Worm (Caenorhabditis elegans) whole organism, L3 larva: ENCODE results near the gene C06E8.5.

Experiments used
- R02D3.7 ChIP-seq: fragments of 150-350 bp; optimal IDR thresholded peaks from 2 replicates; lab custom pipeline; 2014; ENCODE audit warnings: missing biosample characterization, missing genetic modification characterization
- ZK546.5 ChIP-seq: sonication (generic microtip); optimal IDR thresholded peaks from 2 replicates; lab custom pipeline; 2017; ENCODE audit warnings: missing biosample characterization, missing genetic modification characterization
- aly-2 ChIP-seq: fragments of 150-350 bp; optimal IDR thresholded peaks from 2 replicates; lab custom pipeline; 2014; ENCODE audit warnings: missing biosample characterization, missing genetic modification characterization
- ama-1 ChIP-seq: fragments of 150-350 bp; optimal IDR thresholded peaks from 2 replicates; lab custom pipeline; 2018
- ceh-28 ChIP-seq: fragments of 150-350 bp; optimal IDR thresholded peaks from 2 replicates; lab custom pipeline; 2014; ENCODE audit warnings: missing biosample characterization, missing genetic modification reagents, missing genetic modification characterization
- ceh-82 ChIP-seq: fragments of 150-350 bp; optimal IDR thresholded peaks from 2 replicates; lab custom pipeline; 2014; ENCODE audit warnings: missing biosample characterization, missing genetic modification characterization
- ceh-9 ChIP-seq: sonication (generic microtip); optimal IDR thresholded peaks from 2 replicates; lab custom pipeline; 2018; ENCODE audit warnings: missing biosample characterization, missing genetic modification characterization
- daf-12 ChIP-seq: fragments of 150-350 bp; optimal IDR thresholded peaks from 2 replicates; lab custom pipeline; 2014; ENCODE audit warnings: missing biosample characterization, missing genetic modification reagents, missing genetic modification characterization
- egl-27 ChIP-seq: sonication (generic microtip); optimal IDR thresholded peaks from 4 replicates; lab custom pipeline; 2017; ENCODE audit warnings: missing biosample characterization, missing genetic modification reagents, missing genetic modification characterization
- egl-5 ChIP-seq: fragments of 150-350 bp; optimal IDR thresholded peaks from 2 replicates; lab custom pipeline; 2017; ENCODE audit warnings: missing biosample characterization, missing genetic modification reagents, missing genetic modification characterization, inconsistent platforms
- elt-2 ChIP-seq: sonication (generic microtip); optimal IDR thresholded peaks from 2 replicates; lab custom pipeline; 2016; ENCODE audit warnings: missing genetic modification reagents, mild to moderate bottlenecking, missing genetic modification characterization, missing compliant biosample characterization
- fkh-10 ChIP-seq: sonication (generic microtip); optimal IDR thresholded peaks from 2 replicates; lab custom pipeline; 2017; ENCODE audit warnings: missing biosample characterization, missing genetic modification reagents, missing genetic modification characterization
- fkh-2 ChIP-seq: fragments of 150-350 bp; optimal IDR thresholded peaks from 2 replicates; lab custom pipeline; 2014; ENCODE audit warnings: missing biosample characterization, missing genetic modification reagents, missing genetic modification characterization
- fos-1 ChIP-seq: fragments of 150-350 bp; optimal IDR thresholded peaks from 2 replicates; lab custom pipeline; 2014; ENCODE audit warnings: missing biosample characterization, missing genetic modification characterization
- hmg-11 ChIP-seq: sonication (generic microtip); optimal IDR thresholded peaks from 2 replicates; lab custom pipeline; 2016; ENCODE audit warnings: missing genetic modification characterization, missing compliant biosample characterization
- jun-1 ChIP-seq: fragments of 150-350 bp; optimal IDR thresholded peaks from 2 replicates; lab custom pipeline; 2014; ENCODE audit warnings: missing biosample characterization, missing genetic modification reagents, missing genetic modification characterization
- lin-15B ChIP-seq: fragments of 150-350 bp; optimal IDR thresholded peaks from 2 replicates; lab custom pipeline; 2014; ENCODE audit warnings: missing biosample characterization, missing genetic modification characterization
- lin-39 ChIP-seq: fragments of 150-350 bp; optimal IDR thresholded peaks from 2 replicates; lab custom pipeline; 2018; ENCODE audit warnings: missing biosample characterization, missing genetic modification reagents, missing genetic modification characterization
- lsy-12 ChIP-seq: sonication (generic microtip); optimal IDR thresholded peaks from 2 replicates; lab custom pipeline; 2016; ENCODE audit warnings: mild to moderate bottlenecking, missing genetic modification characterization, missing compliant biosample characterization
- mml-1 ChIP-seq: fragments of 150-350 bp; sonication (generic microtip); optimal IDR thresholded peaks from 3 replicates; lab custom pipeline; 2014; ENCODE audit warnings: missing biosample characterization, missing genetic modification characterization
- nfya-1 ChIP-seq: sonication (generic microtip); optimal IDR thresholded peaks from 2 replicates; lab custom pipeline; 2017; ENCODE audit warnings: missing genetic modification characterization, mild to moderate bottlenecking, missing compliant biosample characterization, antibody characterized with exemption, moderate library complexity; ENCODE audit not compliant: insufficient read depth
- nhr-11 ChIP-seq: fragments of 150-350 bp; optimal IDR thresholded peaks from 2 replicates; lab custom pipeline; 2014; ENCODE audit warnings: missing biosample characterization, missing genetic modification characterization
- nhr-12 ChIP-seq: fragments of 150-350 bp; optimal IDR thresholded peaks from 2 replicates; lab custom pipeline; 2014; ENCODE audit warnings: missing biosample characterization, missing genetic modification characterization
- nhr-23 ChIP-seq: fragments of 150-350 bp; optimal IDR thresholded peaks from 2 replicates; lab custom pipeline; 2014; ENCODE audit warnings: missing biosample characterization, missing genetic modification reagents, missing genetic modification characterization
- nhr-237 ChIP-seq: fragments of 150-350 bp; optimal IDR thresholded peaks from 2 replicates; lab custom pipeline; 2014; ENCODE audit warnings: missing biosample characterization, missing genetic modification characterization
- nhr-25 ChIP-seq: sonication (generic microtip); optimal IDR thresholded peaks from 2 replicates; lab custom pipeline; 2017; ENCODE audit warnings: missing biosample characterization, missing genetic modification characterization
- nhr-28 ChIP-seq: fragments of 150-350 bp; optimal IDR thresholded peaks from 2 replicates; lab custom pipeline; 2014; ENCODE audit warnings: missing biosample characterization, missing genetic modification characterization
- nhr-43 ChIP-seq: sonication (generic microtip); optimal IDR thresholded peaks from 2 replicates; lab custom pipeline; 2016; ENCODE audit warnings: mild to moderate bottlenecking, missing genetic modification characterization, missing compliant biosample characterization; ENCODE audit not compliant: poor library complexity, severe bottlenecking
- nhr-67 ChIP-seq: fragments of 150-350 bp; optimal IDR thresholded peaks from 2 replicates; lab custom pipeline; 2014; ENCODE audit warnings: missing biosample characterization, missing genetic modification characterization
- nhr-76 ChIP-seq: fragments of 150-350 bp; sonication (generic microtip); optimal IDR thresholded peaks from 5 replicates; lab custom pipeline; 2014; ENCODE audit warnings: missing biosample characterization, missing genetic modification characterization
- nhr-77 ChIP-seq: fragments of 150-350 bp; optimal IDR thresholded peaks from 2 replicates; lab custom pipeline; 2014; ENCODE audit warnings: missing biosample characterization, missing genetic modification characterization
- pha-4 ChIP-seq: fragments of 150-350 bp; optimal IDR thresholded peaks from 2 replicates; lab custom pipeline; 2014; ENCODE audit warnings: missing biosample characterization, missing genetic modification reagents, missing genetic modification characterization
- pqm-1 ChIP-seq: fragments of 150-350 bp; optimal IDR thresholded peaks from 2 replicates; lab custom pipeline; 2017; ENCODE audit warnings: missing biosample characterization, missing genetic modification characterization, inconsistent platforms
- sea-2 ChIP-seq: fragments of 150-350 bp; sonication (generic microtip); optimal IDR thresholded peaks from 4 replicates; lab custom pipeline; 2014; ENCODE audit warnings: missing biosample characterization, missing genetic modification reagents, missing genetic modification characterization
- skn-1 ChIP-seq: fragments of 150-350 bp; optimal IDR thresholded peaks from 2 replicates; lab custom pipeline; 2014; ENCODE audit warnings: missing biosample characterization, missing genetic modification characterization
- snpc-4 ChIP-seq: fragments of 150-350 bp; optimal IDR thresholded peaks from 2 replicates; lab custom pipeline; 2014; ENCODE audit warnings: missing biosample characterization, missing genetic modification characterization
- unc-39 ChIP-seq: sonication (generic microtip); optimal IDR thresholded peaks from 4 replicates; lab custom pipeline; 2017; ENCODE audit warnings: missing biosample characterization, missing genetic modification characterization
- unc-62 ChIP-seq: fragments of 150-350 bp; sonication (generic microtip); optimal IDR thresholded peaks from 4 replicates; lab custom pipeline; 2014; ENCODE audit warnings: missing biosample characterization, missing genetic modification reagents, missing genetic modification characterization
- zag-1 ChIP-seq: fragments of 150-350 bp; optimal IDR thresholded peaks from 2 replicates; lab custom pipeline; 2014; ENCODE audit warnings: missing biosample characterization, missing genetic modification characterization
- ztf-4 ChIP-seq: fragments of 150-350 bp; optimal IDR thresholded peaks from 2 replicates; lab custom pipeline; 2014; ENCODE audit warnings: missing biosample characterization, missing genetic modification characterization

The C06E8.5 gene

DNA sequence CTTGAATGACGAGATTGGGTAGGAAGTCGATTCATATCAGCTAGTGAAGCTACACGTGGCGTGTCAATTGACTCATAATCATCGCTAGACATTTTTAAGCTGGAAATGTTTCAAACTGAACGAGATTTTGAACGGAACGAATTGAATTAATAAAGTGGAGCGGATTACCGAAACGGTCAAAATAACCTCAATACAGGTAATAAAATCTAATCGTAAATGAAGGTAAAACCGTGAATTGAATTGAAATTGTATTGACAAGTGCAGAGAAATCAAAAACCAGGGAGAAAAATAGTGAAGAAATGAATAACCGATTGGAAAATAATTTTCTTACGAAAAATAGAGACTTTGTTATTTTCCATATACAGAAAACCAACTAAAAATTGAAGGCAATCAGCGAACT, 23.9 kb upstream of the C06E8.5 start, which contains the start of gene cyk-1:
TSS of gene cyk-1 (minus strand) at position 101 of the 400 bp plus-strand sequence.
- TF ChIP-seq nhr-12 (tag; lab: Kevin White, UChicago) (no peak), nhr-43 (tag; lab: Kevin White, UChicago) (no peak), pha-4 (tag; lab: Kevin White, UChicago) (no peak), lsy-12 (tag; lab: Kevin White, UChicago) (no peak), ZK546.5 (tag; lab: Kevin White, UChicago) (no peak)

- TF ChIP-seq jun-1 (tag; lab: Kevin White, UChicago) (no peak), pha-4 (tag; lab: Kevin White, UChicago) (no peak), sea-2 (no peak), fkh-10 (GFP tag; lab: Kevin White, UChicago) (no peak), fkh-2 (tag; lab: Kevin White, UChicago) (no peak), snpc-4 (tag; lab: Kevin White, UChicago) (no peak), mml-1 (tag; lab: Kevin White, UChicago) (no peak), nhr-76 (no peak), aly-2 (tag; lab: Kevin White, UChicago) (no peak), skn-1 (tag; lab: Kevin White, UChicago) (no peak), nhr-43 (tag; lab: Kevin White, UChicago) (no peak), ztf-4 (no peak), unc-39 (tag; lab: Kevin White, UChicago) (no peak), lsy-12 (tag; lab: Kevin White, UChicago) (no peak), ceh-82 (tag; lab: Kevin White, UChicago) (no peak), nhr-67 (no peak), hmg-11 (tag; lab: Kevin White, UChicago) (no peak), nhr-12 (tag; lab: Kevin White, UChicago) (no peak), nhr-28 (tag; lab: Kevin White, UChicago) (no peak)
These were observed 20.6 kb upstream of the C06E8.5 start for ce11 chrIII:7025839-7026238.

DNA sequence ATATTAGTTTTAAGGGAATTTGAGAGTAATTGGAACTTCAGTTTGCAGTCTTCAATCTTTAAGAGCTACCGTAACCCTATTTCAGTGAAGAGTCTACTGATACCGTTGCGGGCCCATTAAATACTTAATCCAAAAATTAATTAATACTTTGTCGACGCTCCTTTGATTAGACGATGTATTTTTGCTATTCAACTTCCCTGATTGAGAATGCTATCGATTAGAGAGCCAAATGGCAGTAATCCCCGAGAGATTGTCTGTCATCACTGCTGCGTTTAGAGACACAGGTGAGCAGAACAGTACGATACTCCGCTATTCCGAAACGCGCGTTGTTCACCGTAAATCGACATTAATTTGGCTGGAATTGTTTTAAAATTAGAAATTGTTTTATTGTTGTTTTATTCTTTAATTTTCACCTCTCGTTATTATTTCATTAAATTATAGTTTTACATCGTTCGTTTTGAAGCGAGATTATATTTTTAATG, 15.9 kb upstream of the C06E8.5 start, which contains the start of gene rfl-1:
TSS of gene rfl-1 (plus strand) at position 51 of the 482 bp plus-strand sequence.
- no peak for TF ChIP-seq unc-39 (tag; lab: Kevin White, UChicago)
- TF ChIP-seq nhr-25 (tag; lab: Kevin White, UChicago), result peak; percentile 23
- TF ChIP-seq pha-4 (tag; lab: Kevin White, UChicago), result peak; percentile 78
- TF ChIP-seq ceh-28 (tag; lab: Kevin White, UChicago), result peak; percentile 44
- TF ChIP-seq fos-1 (tag; lab: Kevin White, UChicago), result no peak
- no peak for TF ChIP-seq ama-1
- TF ChIP-seq lin-39, result peak; percentile 81
- no peak for TF ChIP-seq fkh-2 (tag; lab: Kevin White, UChicago)
- peak; percentile 12 for TF ChIP-seq elt-2
- TF ChIP-seq R02D3.7 (tag; lab: Kevin White, UChicago), result peak; percentile 94
- TF ChIP-seq skn-1 (tag; lab: Kevin White, UChicago), result peak; percentile 70
- TF ChIP-seq pqm-1 (tag; lab: Kevin White, UChicago), result peak; percentile 32
- no peak for TF ChIP-seq mml-1 (tag; lab: Kevin White, UChicago)
- TF ChIP-seq unc-62 (GFP tag; lab: Kevin White, UChicago), result no peak
- peak; percentile 28 for TF ChIP-seq hmg-11 (tag; lab: Kevin White, UChicago)
- peak; percentile 68 for TF ChIP-seq nfya-1 (tag; lab: Kevin White, UChicago)
- peak; percentile 80 for TF ChIP-seq lin-15B (tag; lab: Kevin White, UChicago)
- peak; percentile 66 for TF ChIP-seq egl-5 (tag; lab: Kevin White, UChicago)

DNA sequence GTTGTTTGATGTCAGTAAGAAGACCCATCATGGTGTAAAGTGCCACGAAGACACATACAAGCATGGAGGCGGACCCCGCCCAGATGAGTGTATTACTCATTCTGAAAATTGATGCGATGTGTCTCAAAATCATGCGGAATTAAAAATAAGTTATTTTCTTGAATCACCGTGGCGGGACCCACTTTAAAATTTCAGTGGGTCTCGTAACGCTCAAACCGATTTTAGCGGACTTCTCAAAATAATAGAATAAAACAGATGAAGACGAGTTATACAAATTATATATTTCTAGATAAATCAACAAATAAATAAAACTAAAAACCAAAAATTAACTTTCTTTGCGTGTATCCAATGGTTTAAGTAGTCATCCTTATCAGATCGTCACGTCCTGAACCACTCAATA, 15.2 kb upstream of the C06E8.5 start, which contains the start of gene col-8:
TSS of gene col-8 (minus strand) at position 101 of the 400 bp plus-strand sequence.
- no peak for TF ChIP-seq zag-1
- TF ChIP-seq egl-27 (tag; lab: Kevin White, UChicago), result no peak
- no peak for TF ChIP-seq ceh-9 (tag; lab: Kevin White, UChicago)
- no peak for TF ChIP-seq lsy-12 (tag; lab: Kevin White, UChicago)
- no peak for TF ChIP-seq unc-39 (tag; lab: Kevin White, UChicago)
- TF ChIP-seq nhr-237, result no peak
- TF ChIP-seq nhr-77 (tag; lab: Kevin White, UChicago), result no peak
- TF ChIP-seq ZK546.5 (tag; lab: Kevin White, UChicago), result no peak
- TF ChIP-seq nhr-11, result no peak
- TF ChIP-seq lin-15B (tag; lab: Kevin White, UChicago), result no peak
- no peak for TF ChIP-seq daf-12
- no peak for TF ChIP-seq unc-62 (GFP tag; lab: Kevin White, UChicago)
- no peak for TF ChIP-seq nhr-23 (tag; lab: Kevin White, UChicago)
- no peak for TF ChIP-seq nhr-43 (tag; lab: Kevin White, UChicago)
- no peak for TF ChIP-seq fkh-2 (tag; lab: Kevin White, UChicago)
- no peak for TF ChIP-seq nfya-1 (tag; lab: Kevin White, UChicago)
- no peak for TF ChIP-seq nhr-28 (tag; lab: Kevin White, UChicago)
- TF ChIP-seq egl-5 (tag; lab: Kevin White, UChicago), result no peak
- TF ChIP-seq fkh-10 (GFP tag; lab: Kevin White, UChicago), result no peak
